Worm (Caenorhabditis elegans): Measurements from ENCODE around the gene T25G12.6.

Gene T25G12.6

DNA sequence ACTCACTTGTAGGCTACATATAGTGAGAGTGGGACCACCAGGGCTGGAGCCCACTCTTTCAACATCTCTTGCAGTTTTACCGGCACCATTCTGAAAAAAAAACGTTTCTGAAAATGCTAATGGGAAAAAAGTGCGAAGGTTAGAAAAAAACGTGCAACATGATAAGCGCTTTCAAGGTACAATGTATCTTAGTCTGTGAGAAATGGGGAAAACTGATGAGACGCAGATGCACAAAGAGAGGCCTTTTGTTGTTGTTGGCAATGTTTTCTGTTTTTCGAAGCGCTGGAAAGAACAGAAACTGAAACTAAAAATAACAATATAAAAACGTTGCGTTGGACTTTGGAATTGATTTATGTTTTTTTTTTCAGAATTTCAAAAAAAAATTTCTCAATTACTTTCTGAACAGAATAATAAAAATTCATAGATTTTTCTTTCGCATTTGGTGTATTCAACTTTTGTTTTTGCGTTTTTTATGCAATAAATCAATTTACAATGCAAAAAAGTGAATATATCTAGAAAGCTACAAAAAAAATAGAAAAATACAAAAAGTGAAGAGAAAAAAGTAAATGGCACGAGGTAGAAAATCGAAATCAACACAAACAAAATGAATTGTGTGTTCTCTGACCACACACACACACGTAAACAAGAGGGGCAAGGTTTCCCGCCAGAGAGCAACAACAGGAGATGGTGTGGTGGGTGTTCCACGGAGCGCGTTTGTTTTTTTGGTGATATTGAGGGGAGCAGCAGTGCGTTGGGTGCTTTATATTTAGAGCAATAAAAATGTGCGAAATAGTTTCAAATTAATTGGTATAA lies 5.9 kb upstream of the T25G12.6 start, which contains the start of gene dhs-30:
dhs-30 (minus strand) TSS at position 90 of the 813 bp plus-strand sequence.
- TF ChIP-seq fos-1 (tag; optimal IDR thresholded peaks at IDR 0.05) (peak; percentile 12), ceh-16 (tag; optimal IDR thresholded peaks at IDR 0.05) (no peak), nhr-12 (tag; optimal IDR thresholded peaks at IDR 0.05) (no peak), Y55F3AM.14 (GFP tag; optimal IDR thresholded peaks at IDR 0.05) (no peak), nhr-237 (tag; optimal IDR thresholded peaks at IDR 0.05) (no peak), skn-1 (tag; optimal IDR thresholded peaks at IDR 0.05) (no peak), unc-62 (GFP tag; optimal IDR thresholded peaks at IDR 0.05) (no peak), lin-13 (GFP tag; optimal IDR thresholded peaks at IDR 0.05) (no peak), nhr-129 (tag; optimal IDR thresholded peaks at IDR 0.05) (peak; percentile 15), ztf-1 (GFP tag; conservative IDR thresholded peaks at IDR 0.05) (no peak), nhr-25 (tag; optimal IDR thresholded peaks at IDR 0.05) (peak; percentile 54)

DNA sequence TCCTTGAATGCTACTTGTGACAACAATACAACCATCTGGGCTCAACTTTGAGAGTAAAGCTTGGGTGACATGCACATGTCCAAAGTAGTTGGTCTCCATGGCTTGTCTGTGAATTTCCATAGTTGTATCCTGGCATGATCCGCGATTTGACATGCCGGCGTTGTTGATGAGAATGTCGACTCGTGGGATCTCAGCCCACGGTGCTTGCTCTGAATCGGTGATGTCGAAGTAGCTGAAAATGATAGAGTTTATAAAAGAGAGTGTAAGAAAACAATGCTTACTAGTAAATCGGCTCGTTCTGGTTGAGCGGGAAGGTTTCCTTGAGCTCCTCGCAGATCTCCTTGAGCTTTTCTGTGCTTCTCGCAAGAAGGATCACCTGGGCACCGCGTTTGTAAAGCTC lies 5.0 kb upstream of the T25G12.6 start:
- TF ChIP-seq lsy-2 (tag; optimal IDR thresholded peaks at IDR 0.05) (no peak), lin-13 (GFP tag; optimal IDR thresholded peaks at IDR 0.05) (no peak), skn-1 (tag; optimal IDR thresholded peaks at IDR 0.05) (no peak), Y55F3AM.14 (GFP tag; optimal IDR thresholded peaks at IDR 0.05) (no peak), ceh-16 (tag; optimal IDR thresholded peaks at IDR 0.05) (no peak), mbf-1 (tag; optimal IDR thresholded peaks at IDR 0.05) (no peak)

DNA sequence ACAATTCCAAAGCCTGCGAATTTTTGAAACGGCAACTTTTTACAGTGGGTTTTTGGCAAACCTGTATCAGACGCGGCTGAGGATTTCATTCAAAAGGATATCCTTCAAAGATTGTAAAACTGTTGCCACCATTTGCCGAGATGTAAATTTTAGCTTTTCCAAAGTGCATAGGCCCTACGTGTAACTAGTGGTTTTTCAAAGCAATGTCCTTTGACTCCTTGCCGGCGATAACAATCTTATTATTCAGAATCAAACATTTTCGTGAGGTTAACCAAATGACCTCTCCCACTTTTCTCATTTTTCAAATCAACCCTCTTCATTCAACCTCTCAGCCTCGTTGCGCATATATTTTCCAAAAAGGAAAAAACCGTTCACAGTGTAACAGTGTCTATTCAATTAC lies 1.3 kb upstream of the T25G12.6 start, which contains the start of gene T25G12.3:
T25G12.3 (plus strand) TSS at position 301 of the 400 bp plus-strand sequence.
- peak; percentile 26 for TF ChIP-seq nhr-25 (tag; optimal IDR thresholded peaks at IDR 0.05)
- no peak for TF ChIP-seq C34F6.9 (tag; optimal IDR thresholded peaks at IDR 0.05)

DNA sequence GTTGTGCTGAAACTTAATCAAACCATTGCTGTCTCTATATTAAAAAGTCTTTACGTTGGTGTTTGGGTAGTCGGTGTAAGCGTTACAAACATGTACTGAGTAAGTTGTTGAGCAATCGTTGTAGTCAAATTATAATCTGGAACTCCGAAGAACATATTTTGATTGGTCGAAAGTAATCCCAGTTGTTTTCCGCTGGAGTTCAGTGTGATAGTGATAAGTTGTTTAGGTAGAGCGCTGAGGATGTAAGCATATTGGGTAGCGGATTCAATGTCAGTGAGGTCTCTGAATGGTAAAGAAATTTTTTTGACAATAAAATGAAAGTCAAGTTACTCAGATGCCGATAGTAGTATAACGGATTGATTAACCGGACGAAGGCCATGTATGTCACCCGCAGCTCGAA lies 2.6 kb downstream of the T25G12.6 start:
- TF ChIP-seq fos-1 (tag; optimal IDR thresholded peaks at IDR 0.05) (no peak), F13H6.1 (tag; optimal IDR thresholded peaks at IDR 0.05) (no peak), alr-1 (tag; optimal IDR thresholded peaks at IDR 0.05) (no peak), sem-4 (tag; optimal IDR thresholded peaks at IDR 0.05) (no peak), mbf-1 (tag; optimal IDR thresholded peaks at IDR 0.05) (no peak), snpc-4 (tag; optimal IDR thresholded peaks at IDR 0.05) (no peak), zag-1 (tag; optimal IDR thresholded peaks at IDR 0.05) (no peak), Y55F3AM.14 (GFP tag; optimal IDR thresholded peaks at IDR 0.05) (no peak), blmp-1 (tag; optimal IDR thresholded peaks at IDR 0.05; ENCODE audit: insufficient read depth) (no peak), elt-1 (tag; optimal IDR thresholded peaks at IDR 0.05) (no peak), nhr-77 (tag; optimal IDR thresholded peaks at IDR 0.05) (no peak), nhr-129 (tag; optimal IDR thresholded peaks at IDR 0.05) (no peak), unc-39 (tag; optimal IDR thresholded peaks at IDR 0.05) (no peak), ztf-11 (tag; optimal IDR thresholded peaks at IDR 0.05) (no peak), nhr-21 (tag; optimal IDR thresholded peaks at IDR 0.05) (no peak), ceh-82 (tag; optimal IDR thresholded peaks at IDR 0.05) (no peak), nhr-23 (tag; optimal IDR thresholded peaks at IDR 0.05) (no peak), lin-13 (GFP tag; optimal IDR thresholded peaks at IDR 0.05) (no peak), mdl-1 (tag; optimal IDR thresholded peaks at IDR 0.05) (no peak), sma-3 (GFP tag; optimal IDR thresholded peaks at IDR 0.05) (no peak)

DNA sequence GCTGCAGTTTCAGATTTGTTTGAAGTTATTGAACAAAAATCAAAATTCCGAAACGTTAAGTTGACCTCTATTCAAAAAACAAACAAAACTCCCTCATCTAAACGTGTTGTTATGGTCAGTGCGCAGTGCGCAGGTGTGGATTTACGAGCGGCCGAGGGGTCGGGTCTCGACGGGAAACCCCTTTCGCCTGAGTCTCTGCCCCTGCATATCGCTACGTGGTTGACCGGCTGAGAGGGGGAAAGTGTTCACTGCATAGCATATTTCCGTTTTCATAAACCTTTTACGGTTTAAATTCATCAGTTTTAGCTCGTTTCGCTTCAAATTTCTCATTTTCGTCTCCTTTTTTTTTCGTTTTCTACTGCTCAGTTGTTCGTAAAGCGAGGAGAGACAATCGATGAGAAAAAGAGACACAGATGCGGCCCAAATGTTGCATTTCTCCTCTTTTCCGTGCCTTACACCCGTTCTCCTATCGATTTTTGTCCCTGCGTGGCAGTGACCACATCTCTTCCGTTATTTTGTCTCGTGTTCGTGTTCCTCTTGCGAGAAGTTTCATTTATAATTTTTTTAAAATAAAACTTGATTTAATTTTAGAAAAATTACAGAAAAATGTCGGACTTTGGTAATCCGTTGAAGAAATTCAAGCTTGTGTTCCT lies 8.0 kb downstream of the T25G12.6 start, which contains the start of gene rab-6.2:
rab-6.2 (plus strand) TSS at position 603 of the 653 bp plus-strand sequence.
- TF ChIP-seq zag-1 (tag; optimal IDR thresholded peaks at IDR 0.05) = no peak
- peak; percentile 34 for TF ChIP-seq C34F6.9 (tag; optimal IDR thresholded peaks at IDR 0.05)
- TF ChIP-seq unc-55 (GFP tag; optimal IDR thresholded peaks at IDR 0.05) = peak; percentile 32
- no peak for TF ChIP-seq F13H6.1 (tag; optimal IDR thresholded peaks at IDR 0.05)
- no peak for TF ChIP-seq Y55F3AM.14 (GFP tag; optimal IDR thresholded peaks at IDR 0.05)
- no peak for TF ChIP-seq lsy-2 (tag; optimal IDR thresholded peaks at IDR 0.05)
- TF ChIP-seq crh-2 (tag; optimal IDR thresholded peaks at IDR 0.05) = peak; percentile 7
- TF ChIP-seq elt-3 (tag; optimal IDR thresholded peaks at IDR 0.05) = no peak
- TF ChIP-seq mdl-1 (tag; optimal IDR thresholded peaks at IDR 0.05) = no peak
- no peak for TF ChIP-seq ceh-82 (tag; optimal IDR thresholded peaks at IDR 0.05)
- no peak for TF ChIP-seq nhr-10 (tag; optimal IDR thresholded peaks at IDR 0.05)
- no peak for TF ChIP-seq sem-4 (tag; optimal IDR thresholded peaks at IDR 0.05)

Data from whole organism, L2 larva.